Worm (Caenorhabditis elegans) whole organism, L1 larva: ENCODE measurements around the gene vti-1.

Source experiments
- C04F5.9 ChIP-seq: sonication (generic microtip); optimal IDR thresholded peaks from 2 replicates; lab custom pipeline; 2016; ENCODE audit warnings: missing genetic modification characterization, missing compliant biosample characterization
- aly-2 ChIP-seq: fragments of 150-350 bp; optimal IDR thresholded peaks from 2 replicates; lab custom pipeline; 2014; ENCODE audit warnings: missing biosample characterization, missing genetic modification characterization
- efl-1 ChIP-seq, 4 experiments: fragments of 150-350 bp; optimal IDR thresholded peaks in 3 of 4; peaks in 1 of 4; 1 replicate in 1 of 4; 2 replicates in 3 of 4; lab custom pipeline; 2014; ENCODE audit warnings: missing biosample characterization in 2 of 4, missing genetic modification characterization in 2 of 4, missing genetic modification reagents in 2 of 4
- efl-3 ChIP-seq: fragments of 200-800 bp; sonication (Bioruptor generic); optimal IDR thresholded peaks from 2 replicates; lab custom pipeline; 2018; ENCODE audit warnings: mild to moderate bottlenecking, missing genetic modification characterization, missing compliant biosample characterization
- elt-3 ChIP-seq, 6 experiments: fragments of 150-350 bp in 1 of 6; sonication (generic microtip); optimal IDR thresholded peaks; 2 replicates each; lab custom pipeline; 2017 to 2018; ENCODE audit warnings: missing biosample characterization in 6 of 6, missing genetic modification characterization in 6 of 6, inconsistent platforms in 1 of 6
- fkh-10 ChIP-seq: sonication (generic microtip); optimal IDR thresholded peaks from 2 replicates; lab custom pipeline; 2017; ENCODE audit warnings: missing biosample characterization, missing genetic modification reagents, missing genetic modification characterization
- fkh-8 ChIP-seq: sonication (generic microtip); optimal IDR thresholded peaks from 2 replicates; lab custom pipeline; 2016; ENCODE audit warnings: mild to moderate bottlenecking, missing genetic modification characterization, missing compliant biosample characterization
- hlh-17 ChIP-seq: fragments of 200-800 bp; sonication (Bioruptor generic); optimal IDR thresholded peaks from 2 replicates; lab custom pipeline; 2018; ENCODE audit warnings: missing genetic modification characterization, mild to moderate bottlenecking, missing compliant biosample characterization, moderate library complexity, borderline replicate concordance
- hlh-4 ChIP-seq: sonication (generic microtip); optimal IDR thresholded peaks from 2 replicates; lab custom pipeline; 2016; ENCODE audit warnings: mild to moderate bottlenecking, missing genetic modification characterization, missing compliant biosample characterization
- hpl-2 ChIP-seq: fragments of 150-350 bp; optimal IDR thresholded peaks from 2 replicates; lab custom pipeline; 2014; ENCODE audit warnings: missing biosample characterization, missing genetic modification reagents, missing genetic modification characterization
- irx-1 ChIP-seq: sonication (generic microtip); optimal IDR thresholded peaks from 2 replicates; lab custom pipeline; 2016; ENCODE audit warnings: missing genetic modification characterization, missing compliant biosample characterization
- lir-3 ChIP-seq: sonication (generic microtip); optimal IDR thresholded peaks from 2 replicates; lab custom pipeline; 2016; ENCODE audit warnings: mild to moderate bottlenecking, missing genetic modification characterization, moderate library complexity, missing compliant biosample characterization; ENCODE audit not compliant: poor library complexity
- mef-2 ChIP-seq: fragments of 150-350 bp; optimal IDR thresholded peaks from 2 replicates; lab custom pipeline; 2014; ENCODE audit warnings: missing biosample characterization, missing genetic modification characterization
- nhr-11 ChIP-seq: fragments of 150-350 bp; optimal IDR thresholded peaks from 2 replicates; lab custom pipeline; 2014; ENCODE audit warnings: missing biosample characterization, missing genetic modification characterization
- nhr-20 ChIP-seq: sonication (generic microtip); optimal IDR thresholded peaks from 2 replicates; lab custom pipeline; 2016; ENCODE audit warnings: mild to moderate bottlenecking, missing genetic modification characterization, missing compliant biosample characterization
- nhr-28 ChIP-seq: fragments of 150-350 bp; optimal IDR thresholded peaks from 2 replicates; lab custom pipeline; 2014; ENCODE audit warnings: missing biosample characterization, missing genetic modification characterization
- nhr-84 ChIP-seq: sonication (generic microtip); optimal IDR thresholded peaks from 2 replicates; lab custom pipeline; 2017; ENCODE audit warnings: missing biosample characterization, missing genetic modification characterization
- pag-3 ChIP-seq: sonication (generic microtip); optimal IDR thresholded peaks from 2 replicates; lab custom pipeline; 2017; ENCODE audit warnings: missing genetic modification characterization, mild to moderate bottlenecking, missing compliant biosample characterization, antibody characterized with exemption, borderline replicate concordance; ENCODE audit not compliant: insufficient read depth
- pqm-1 ChIP-seq: sonication (generic microtip); optimal IDR thresholded peaks from 3 replicates; lab custom pipeline; 2017; ENCODE audit warnings: missing biosample characterization, missing genetic modification characterization
- rnt-1 ChIP-seq: sonication (generic microtip); optimal IDR thresholded peaks from 2 replicates; lab custom pipeline; 2016; ENCODE audit warnings: mild to moderate bottlenecking, missing genetic modification characterization, moderate library complexity, missing compliant biosample characterization
- snpc-4 ChIP-seq: fragments of 150-350 bp; optimal IDR thresholded peaks from 2 replicates; lab custom pipeline; 2014; ENCODE audit warnings: missing biosample characterization, missing genetic modification characterization
- snu-23 ChIP-seq: sonication (generic microtip); optimal IDR thresholded peaks from 2 replicates; lab custom pipeline; 2016; ENCODE audit warnings: missing genetic modification characterization, missing compliant biosample characterization
- sox-4 ChIP-seq: sonication (generic microtip); optimal IDR thresholded peaks from 2 replicates; lab custom pipeline; 2016; ENCODE audit warnings: missing genetic modification characterization, missing compliant biosample characterization
- sup-37 ChIP-seq: fragments of 200-800 bp; sonication (Bioruptor generic); optimal IDR thresholded peaks from 2 replicates; lab custom pipeline; 2018; ENCODE audit warnings: mild to moderate bottlenecking, missing genetic modification characterization, missing compliant biosample characterization
- swsn-7 ChIP-seq: sonication (generic microtip); optimal IDR thresholded peaks from 2 replicates; lab custom pipeline; 2016; ENCODE audit warnings: missing genetic modification characterization, missing compliant biosample characterization
- tlp-1 ChIP-seq: fragments of 150-350 bp; optimal IDR thresholded peaks from 2 replicates; lab custom pipeline; 2014; ENCODE audit warnings: missing biosample characterization, missing genetic modification characterization
- unc-130 ChIP-seq: fragments of 150-350 bp; optimal IDR thresholded peaks from 2 replicates; lab custom pipeline; 2017; ENCODE audit warnings: missing biosample characterization, missing genetic modification characterization, inconsistent platforms
- unc-86 ChIP-seq: sonication (generic microtip); optimal IDR thresholded peaks from 2 replicates; lab custom pipeline; 2016; ENCODE audit warnings: missing genetic modification characterization, missing compliant biosample characterization
- vab-15 ChIP-seq: sonication (generic microtip); optimal IDR thresholded peaks from 2 replicates; lab custom pipeline; 2017; ENCODE audit warnings: missing genotype, mild to moderate bottlenecking, missing genetic modification characterization, missing compliant biosample characterization
- xbp-1 ChIP-seq: sonication (generic microtip); optimal IDR thresholded peaks from 2 replicates; lab custom pipeline; 2016; ENCODE audit warnings: missing genetic modification characterization, missing compliant biosample characterization
- ztf-4 ChIP-seq: fragments of 150-350 bp; optimal IDR thresholded peaks from 2 replicates; lab custom pipeline; 2014; ENCODE audit warnings: missing biosample characterization, missing genetic modification characterization

The vti-1 gene

ce11 chrIV:14786374-14787136 is 20.1 kb upstream of the vti-1 start, which contains the start of gene melo-1 (continued):
- no peak for TF ChIP-seq pqm-1
- TF ChIP-seq tlp-1 (tag; lab: Kevin White, UChicago) = no peak
- no peak for TF ChIP-seq hlh-4 (tag; lab: Kevin White, UChicago)
- no peak for TF ChIP-seq fkh-10 (GFP tag; lab: Kevin White, UChicago)

ce11 chrIV:14784481-14784880 is 18.0 kb upstream of the vti-1 start, which contains the start of gene nlp-56:
Gene nlp-56 (minus strand): TSS chrIV:14784737.
- TF ChIP-seq efl-3 (no peak), xbp-1 (no peak), vab-15 (tag; lab: Kevin White, UChicago) (no peak), swsn-7 (tag; lab: Kevin White, UChicago) (no peak), mef-2 (tag; lab: Kevin White, UChicago) (no peak), fkh-10 (GFP tag; lab: Kevin White, UChicago) (no peak), C04F5.9 (tag; lab: Kevin White, UChicago) (no peak), nhr-28 (no peak), unc-86 (no peak), rnt-1 (tag; lab: Kevin White, UChicago) (no peak), tlp-1 (tag; lab: Kevin White, UChicago) (no peak), nhr-11 (no peak), snu-23 (GFP tag; lab: Kevin White, UChicago) (no peak), ztf-4 (tag; lab: Kevin White, UChicago) (no peak), nhr-20 (tag; lab: Kevin White, UChicago) (no peak), unc-130 (no peak)

ce11 chrIV:14782211-14782610 is 15.7 kb upstream of the vti-1 start, which contains the start of gene Y57G11C.1130:
Gene Y57G11C.1130 (plus strand): TSS chrIV:14782511.
- TF ChIP-seq irx-1 (no peak), unc-130 (no peak), sup-37 (GFP tag; lab: Kevin White, UChicago) (no peak), lir-3 (tag; lab: Kevin White, UChicago) (no peak), mef-2 (tag; lab: Kevin White, UChicago) (no peak), elt-3 (tag; optimal IDR thresholded peaks at IDR 0.05; lab: Kevin White, UChicago) (no peak), aly-2 (tag; lab: Kevin White, UChicago) (no peak), nhr-84 (tag; lab: Kevin White, UChicago) (no peak), snpc-4 (tag; lab: Kevin White, UChicago) (no peak), hlh-17 (no peak), nhr-11 (no peak), swsn-7 (tag; lab: Kevin White, UChicago) (no peak), hpl-2 (GFP tag; lab: Kevin White, UChicago) (no peak)

ce11 chrIV:14781537-14781936 is 15.1 kb upstream of the vti-1 start, which contains the start of gene Y57G11C.8:
Gene Y57G11C.8 (plus strand): TSS chrIV:14781837.
- no peak for TF ChIP-seq mef-2 (tag; lab: Kevin White, UChicago)
- no peak for TF ChIP-seq pag-3
- no peak for TF ChIP-seq lir-3 (tag; lab: Kevin White, UChicago)
- TF ChIP-seq sox-4 (tag; lab: Kevin White, UChicago) = no peak
- no peak for TF ChIP-seq hlh-4 (tag; lab: Kevin White, UChicago)
- TF ChIP-seq pqm-1 = no peak
- no peak for TF ChIP-seq fkh-8 (tag; lab: Kevin White, UChicago)
- TF ChIP-seq hlh-17 = no peak

- TF ChIP-seq efl-1 (optimal IDR thresholded peaks at IDR 0.05; lab: Kevin White, UChicago) (peak in 1 of 2 experiments; percentile 29), efl-1 (GFP tag; optimal IDR thresholded peaks at IDR 0.05 in 1 of 2; lab: Kevin White, UChicago) (peak in 1 of 2 experiments; percentile 8)
- TF ChIP-seq, all 84 proteins: peak for 1; not testable (repeated sequence) for 83
Observed at ce11 chrIV:14780566-14780965, 14.1 kb upstream of the vti-1 start.
